Worm (Caenorhabditis elegans) whole organism, midembryonic: ENCODE measurements around the gene poml-4.

Experiments used
- T22C8.4 ChIP-seq: fragments of 200-800 bp; sonication (Bioruptor generic); IDR thresholded peaks from 2 replicates; pipeline ENCODE4 v1.3.6; 2022; ENCODE audit warnings: missing genetic modification characterization, missing compliant biosample characterization
- cog-1 ChIP-seq: sonication (generic microtip); optimal IDR thresholded peaks from 2 replicates; lab custom pipeline; 2016; ENCODE audit warnings: missing genetic modification characterization, missing compliant biosample characterization
- flt-1 ChIP-seq: fragments of 200-800 bp; sonication (Bioruptor generic); IDR thresholded peaks from 2 replicates; pipeline ENCODE4 v1.3.6; 2022; ENCODE audit warnings: missing genetic modification characterization, missing compliant biosample characterization
- klf-2 ChIP-seq: fragments of 200-800 bp; sonication (Bioruptor generic); conservative IDR thresholded peaks from 2 replicates; pipeline ENCODE4 v1.3.6; 2022; ENCODE audit warnings: missing genetic modification reagents, missing genetic modification characterization, missing compliant biosample characterization
- med-1 ChIP-seq: sonication (generic microtip); optimal IDR thresholded peaks from 2 replicates; lab custom pipeline; 2017; ENCODE audit warnings: missing genetic modification characterization, mild to moderate bottlenecking, missing compliant biosample characterization, antibody characterized with exemption, missing genetic modification reagents; ENCODE audit not compliant: insufficient read depth
- ref-1 ChIP-seq: fragments of 200-800 bp; sonication (Bioruptor generic); conservative IDR thresholded peaks from 2 replicates; pipeline ENCODE4 v1.3.6; 2022; ENCODE audit warnings: missing genetic modification reagents, missing genetic modification characterization, missing compliant biosample characterization

DNA sequence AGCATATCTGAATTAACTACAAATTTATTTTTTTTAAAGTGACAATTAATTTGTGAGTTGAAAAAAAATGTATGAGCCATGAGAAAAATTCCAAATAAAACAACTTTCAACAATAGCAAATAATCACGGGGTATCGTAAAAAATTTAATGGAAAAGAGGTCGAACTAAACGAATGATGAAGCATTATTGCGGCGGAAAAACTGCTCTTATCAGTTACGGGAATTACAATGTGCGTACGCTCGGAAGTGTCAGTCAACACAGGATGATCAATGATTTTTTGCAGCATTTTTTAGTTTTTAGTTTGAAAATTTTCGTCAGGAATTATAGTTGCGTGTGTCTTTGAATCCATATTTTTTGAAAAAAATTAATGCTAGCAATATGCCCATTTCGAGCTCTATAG lies 36.0 kb downstream of the poml-4 start:
- TF ChIP-seq flt-1 (GFP tag; lab: Robert Waterston, UW): no peak
- no peak for TF ChIP-seq klf-2 (GFP tag; lab: Robert Waterston, UW)
- TF ChIP-seq med-1 (GFP tag; lab: Kevin White, UChicago): no peak
- no peak for TF ChIP-seq ref-1 (GFP tag; lab: Robert Waterston, UW)
- TF ChIP-seq T22C8.4 (GFP tag; lab: Robert Waterston, UW): no peak
- no peak for TF ChIP-seq cog-1
